Worm (Caenorhabditis elegans): ENCODE measurements around the gene nhr-158.

ce11 chrV:3832103-3832502, 41.8 kb downstream of the nhr-158 start:
- TF ChIP-seq skn-1 (tag; optimal IDR thresholded peaks at IDR 0.05) (no peak), lsy-2 (tag; optimal IDR thresholded peaks at IDR 0.05) (no peak), fos-1 (tag; optimal IDR thresholded peaks at IDR 0.05) (no peak), alr-1 (tag; optimal IDR thresholded peaks at IDR 0.05) (no peak), nhr-11 (tag; optimal IDR thresholded peaks at IDR 0.05) (no peak), elt-3 (tag; optimal IDR thresholded peaks at IDR 0.05) (no peak), unc-62 (GFP tag; optimal IDR thresholded peaks at IDR 0.05) (no peak), ama-1 (optimal IDR thresholded peaks at IDR 0.05) (no peak), ZK546.5 (tag; optimal IDR thresholded peaks at IDR 0.05) (no peak), ztf-11 (tag; optimal IDR thresholded peaks at IDR 0.05) (no peak)

Measured in whole organism, L2 larva.